Worm (Caenorhabditis elegans) whole organism, L3 larva: ENCODE data around the gene C54E10.7.

Experiments used
- ama-1 ChIP-seq: fragments of 150-350 bp; optimal IDR thresholded peaks from 2 replicates; lab custom pipeline; 2018
- ceh-9 ChIP-seq: sonication (generic microtip); optimal IDR thresholded peaks from 2 replicates; lab custom pipeline; 2018; ENCODE audit warnings: missing biosample characterization, missing genetic modification characterization
- jun-1 ChIP-seq: fragments of 150-350 bp; optimal IDR thresholded peaks from 2 replicates; lab custom pipeline; 2014; ENCODE audit warnings: missing biosample characterization, missing genetic modification reagents, missing genetic modification characterization
- lin-39 ChIP-seq: fragments of 150-350 bp; optimal IDR thresholded peaks from 2 replicates; lab custom pipeline; 2018; ENCODE audit warnings: missing biosample characterization, missing genetic modification reagents, missing genetic modification characterization
- nhr-23 ChIP-seq: fragments of 150-350 bp; optimal IDR thresholded peaks from 2 replicates; lab custom pipeline; 2014; ENCODE audit warnings: missing biosample characterization, missing genetic modification reagents, missing genetic modification characterization
- nhr-25 ChIP-seq: sonication (generic microtip); optimal IDR thresholded peaks from 2 replicates; lab custom pipeline; 2017; ENCODE audit warnings: missing biosample characterization, missing genetic modification characterization
- nhr-77 ChIP-seq: fragments of 150-350 bp; optimal IDR thresholded peaks from 2 replicates; lab custom pipeline; 2014; ENCODE audit warnings: missing biosample characterization, missing genetic modification characterization
- pqm-1 ChIP-seq: fragments of 150-350 bp; optimal IDR thresholded peaks from 2 replicates; lab custom pipeline; 2017; ENCODE audit warnings: missing biosample characterization, missing genetic modification characterization, inconsistent platforms
- skn-1 ChIP-seq: fragments of 150-350 bp; optimal IDR thresholded peaks from 2 replicates; lab custom pipeline; 2014; ENCODE audit warnings: missing biosample characterization, missing genetic modification characterization
- unc-39 ChIP-seq: sonication (generic microtip); optimal IDR thresholded peaks from 4 replicates; lab custom pipeline; 2017; ENCODE audit warnings: missing biosample characterization, missing genetic modification characterization
- ztf-11 ChIP-seq: fragments of 150-350 bp; optimal IDR thresholded peaks from 2 replicates; lab custom pipeline; 2014; ENCODE audit warnings: missing biosample characterization, missing genetic modification characterization

- TF ChIP-seq ceh-9: no peak
- TF ChIP-seq ama-1 (lab: Kevin White, UChicago): no peak
- no peak for TF ChIP-seq nhr-23 (tag; lab: Kevin White, UChicago)
- TF ChIP-seq lin-39 (tag; lab: Kevin White, UChicago): no peak
- TF ChIP-seq skn-1: no peak
- no peak for TF ChIP-seq unc-39 (tag; lab: Kevin White, UChicago)
- no peak for TF ChIP-seq ztf-11 (tag; lab: Kevin White, UChicago)
- no peak for TF ChIP-seq nhr-25
- TF ChIP-seq pqm-1 (tag; lab: Kevin White, UChicago): no peak
- TF ChIP-seq jun-1 (tag; lab: Kevin White, UChicago): no peak
- TF ChIP-seq nhr-77 (tag; lab: Kevin White, UChicago): no peak
These were observed 20.8 kb upstream of the C54E10.7 start, which contains the start of gene nhr-231 for ce11 chrV:18790658-18791057.
